Fruit fly (Drosophila melanogaster) whole organism, pupa: ENCODE results near the gene Cpr92F.

ENCODE experiments used
- CG10348 ChIP-seq: fragments of 200-800 bp; sonication (Bioruptor generic); IDR thresholded peaks from 2 replicates; pipeline ENCODE4 v1.3.6; 2022; ENCODE audit warnings: missing biosample characterization, missing genetic modification characterization
- CG12605 ChIP-seq: fragments of 200-800 bp; sonication (Bioruptor generic); IDR thresholded peaks from 2 replicates; pipeline ENCODE4 v1.3.6; 2022; ENCODE audit warnings: missing biosample characterization, missing genetic modification characterization
- CG13204 ChIP-seq: fragments of 200-800 bp; sonication (Bioruptor generic); optimal IDR thresholded peaks from 2 replicates; lab custom pipeline; 2018; ENCODE audit warnings: missing biosample characterization, mild to moderate bottlenecking, missing genetic modification characterization, moderate library complexity
- CG32121 ChIP-seq: fragments of 200-800 bp; sonication (Bioruptor generic); IDR thresholded peaks from 2 replicates; pipeline ENCODE4 v1.3.6; 2022; ENCODE audit warnings: missing biosample characterization, missing genetic modification characterization
- CG4496 ChIP-seq: fragments of 200-800 bp; sonication (Bioruptor generic); IDR thresholded peaks from 3 replicates; pipeline ENCODE4 v1.3.6; 2022; ENCODE audit warnings: missing biosample characterization, missing genetic modification characterization
- D1 ChIP-seq: fragments of 200-800 bp; sonication (Bioruptor generic); optimal IDR thresholded peaks from 2 replicates; lab custom pipeline; 2018; ENCODE audit warnings: missing biosample characterization, mild to moderate bottlenecking, missing genetic modification characterization, moderate library complexity
- Pif1A ChIP-seq: fragments of 200-800 bp; sonication (Bioruptor generic); optimal IDR thresholded peaks from 3 replicates; lab custom pipeline; 2016; ENCODE audit warnings: missing biosample characterization, missing genetic modification characterization
- gl ChIP-seq: fragments of 200-800 bp; sonication (Bioruptor generic); optimal IDR thresholded peaks from 2 replicates; lab custom pipeline; 2018; ENCODE audit warnings: missing biosample characterization, mild to moderate bottlenecking, missing genetic modification characterization
- rn ChIP-seq: fragments of 200-800 bp; sonication (Bioruptor generic); IDR thresholded peaks from 2 replicates; pipeline ENCODE4 v1.3.6; 2022; ENCODE audit warnings: missing biosample characterization, missing genetic modification characterization

- no peak for TF ChIP-seq rn
- TF ChIP-seq D1 (tag; lab: Kevin White, UChicago): no peak
- TF ChIP-seq CG4496 (GFP tag; lab: Robert Waterston, UW): no peak
- no peak for TF ChIP-seq Pif1A
- no peak for TF ChIP-seq CG10348
- TF ChIP-seq gl (tag; lab: Kevin White, UChicago): no peak
- TF ChIP-seq CG13204 (GFP tag; lab: Kevin White, UChicago): no peak
- no peak for TF ChIP-seq CG32121
- TF ChIP-seq CG12605: no peak
Observed at dm6 chr3R:20675772-20676171, 6.4 kb downstream of the Cpr92F start.
